Fruit fly (Drosophila melanogaster) whole organism, pupa: ENCODE results near the gene twf.

Experiments
- CG10348 ChIP-seq: fragments of 200-800 bp; sonication (Bioruptor generic); IDR thresholded peaks from 2 replicates; pipeline ENCODE4 v1.3.6; 2022; ENCODE audit warnings: missing biosample characterization, missing genetic modification characterization
- CG12605 ChIP-seq: fragments of 200-800 bp; sonication (Bioruptor generic); IDR thresholded peaks from 2 replicates; pipeline ENCODE4 v1.3.6; 2022; ENCODE audit warnings: missing biosample characterization, missing genetic modification characterization
- CG13204 ChIP-seq: fragments of 200-800 bp; sonication (Bioruptor generic); optimal IDR thresholded peaks from 2 replicates; lab custom pipeline; 2018; ENCODE audit warnings: missing biosample characterization, mild to moderate bottlenecking, missing genetic modification characterization, moderate library complexity
- CG14655 ChIP-seq: fragments of 200-800 bp; sonication (Bioruptor generic); optimal IDR thresholded peaks from 3 replicates; lab custom pipeline; 2017; ENCODE audit warnings: mild to moderate bottlenecking, missing biosample characterization, missing genetic modification reagents, missing genetic modification characterization
- CG15710 ChIP-seq: fragments of 200-800 bp; sonication (Bioruptor generic); optimal IDR thresholded peaks from 2 replicates; lab custom pipeline; 2018; ENCODE audit warnings: missing biosample characterization, mild to moderate bottlenecking, missing genetic modification characterization, moderate library complexity
- CG17806 ChIP-seq: fragments of 200-800 bp; sonication (Bioruptor generic); optimal IDR thresholded peaks from 2 replicates; lab custom pipeline; 2018; ENCODE audit warnings: missing biosample characterization, mild to moderate bottlenecking, missing genetic modification characterization, moderate library complexity
- CG32121 ChIP-seq: fragments of 200-800 bp; sonication (Bioruptor generic); IDR thresholded peaks from 2 replicates; pipeline ENCODE4 v1.3.6; 2022; ENCODE audit warnings: missing biosample characterization, missing genetic modification characterization
- CG34367 ChIP-seq: fragments of 200-800 bp; sonication (Bioruptor generic); optimal IDR thresholded peaks from 2 replicates; lab custom pipeline; 2018; ENCODE audit warnings: missing biosample characterization, mild to moderate bottlenecking, missing genetic modification characterization
- CG4496 ChIP-seq: fragments of 200-800 bp; sonication (Bioruptor generic); IDR thresholded peaks from 3 replicates; pipeline ENCODE4 v1.3.6; 2022; ENCODE audit warnings: missing biosample characterization, missing genetic modification characterization
- CG8159 ChIP-seq: fragments of 200-800 bp; sonication (Bioruptor generic); optimal IDR thresholded peaks from 3 replicates; lab custom pipeline; 2018; ENCODE audit warnings: missing biosample characterization, mild to moderate bottlenecking, missing genetic modification characterization, moderate library complexity
- CG8301 ChIP-seq: fragments of 200-800 bp; sonication (Bioruptor generic); optimal IDR thresholded peaks from 2 replicates; lab custom pipeline; 2018; ENCODE audit warnings: missing biosample characterization, mild to moderate bottlenecking, missing genetic modification characterization
- CG9948 ChIP-seq: fragments of 200-800 bp; sonication (Bioruptor generic); optimal IDR thresholded peaks from 2 replicates; lab custom pipeline; 2018; ENCODE audit warnings: missing biosample characterization, mild to moderate bottlenecking, missing genetic modification characterization, moderate library complexity
- D1 ChIP-seq: fragments of 200-800 bp; sonication (Bioruptor generic); optimal IDR thresholded peaks from 2 replicates; lab custom pipeline; 2018; ENCODE audit warnings: missing biosample characterization, mild to moderate bottlenecking, missing genetic modification characterization, moderate library complexity
- EcR ChIP-seq: fragments of 200-800 bp; sonication (Bioruptor generic); optimal IDR thresholded peaks from 3 replicates; lab custom pipeline; 2019; ENCODE audit warnings: missing biosample characterization, missing genetic modification characterization, mild to moderate bottlenecking, moderate library complexity, missing genetic modification reagents
- Ets98B ChIP-seq: fragments of 200-800 bp; sonication (Bioruptor generic); IDR thresholded peaks from 2 replicates; pipeline ENCODE4 v1.3.6; 2022; ENCODE audit warnings: missing biosample characterization, missing genetic modification characterization
- Pif1A ChIP-seq: fragments of 200-800 bp; sonication (Bioruptor generic); optimal IDR thresholded peaks from 3 replicates; lab custom pipeline; 2016; ENCODE audit warnings: missing biosample characterization, missing genetic modification characterization
- Pif1B ChIP-seq: fragments of 200-800 bp; sonication (Bioruptor generic); optimal IDR thresholded peaks from 3 replicates; lab custom pipeline; 2016; ENCODE audit warnings: missing biosample characterization, missing genetic modification characterization
- Snoo ChIP-seq: fragments of 200-800 bp; sonication (Bioruptor generic); optimal IDR thresholded peaks from 3 replicates; lab custom pipeline; 2017; ENCODE audit warnings: missing biosample characterization, mild to moderate bottlenecking, missing genetic modification characterization, inconsistent platforms
- fd96Ca ChIP-seq: fragments of 200-800 bp; sonication (Bioruptor generic); IDR thresholded peaks from 3 replicates; pipeline ENCODE4 v1.3.6; 2022; ENCODE audit warnings: missing biosample characterization, missing genetic modification characterization
- rn ChIP-seq: fragments of 200-800 bp; sonication (Bioruptor generic); IDR thresholded peaks from 2 replicates; pipeline ENCODE4 v1.3.6; 2022; ENCODE audit warnings: missing biosample characterization, missing genetic modification characterization

The twf gene

DNA sequence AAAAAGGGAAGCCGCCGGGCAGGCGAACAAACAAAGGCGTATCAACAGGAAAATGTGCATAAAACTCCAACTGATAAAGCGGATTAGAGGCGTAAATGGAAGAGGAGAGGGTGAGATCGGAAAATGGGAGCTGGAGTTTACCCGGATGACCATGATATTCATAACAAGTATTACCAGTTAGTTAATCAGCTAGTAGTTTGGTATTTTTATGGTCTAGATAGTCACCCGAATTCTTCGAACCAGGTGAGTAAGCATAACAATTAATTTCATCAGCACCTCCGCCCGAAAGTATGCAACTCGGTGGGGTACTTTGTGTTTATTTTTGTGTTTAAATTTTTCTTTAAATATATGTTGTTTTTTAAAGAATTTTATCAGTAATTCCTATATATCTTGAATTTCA lies 26.5 kb upstream of the twf start:
- TF ChIP-seq Pif1A (GFP tag; lab: Kevin White, UChicago) (no peak), CG8159 (no peak), CG14655 (GFP tag; lab: Kevin White, UChicago) (no peak), rn (no peak), Snoo (tag; lab: Kevin White, UChicago) (no peak)
- TF ChIP-seq, all 21 proteins: peak for 0

dm6 chr3R:14096792-14097191 lies 25.7 kb upstream of the twf start, which contains the start of gene CCHa1:
Gene CCHa1, minus strand, starts transcription at chr3R:14096835.
- TF ChIP-seq CG12605 (GFP tag; lab: Robert Waterston, UW) (0 out of 2 replicates have a peak, but pooled peaks have one; percentile 19), CG32121 (GFP tag; lab: Robert Waterston, UW) (no peak)

DNA sequence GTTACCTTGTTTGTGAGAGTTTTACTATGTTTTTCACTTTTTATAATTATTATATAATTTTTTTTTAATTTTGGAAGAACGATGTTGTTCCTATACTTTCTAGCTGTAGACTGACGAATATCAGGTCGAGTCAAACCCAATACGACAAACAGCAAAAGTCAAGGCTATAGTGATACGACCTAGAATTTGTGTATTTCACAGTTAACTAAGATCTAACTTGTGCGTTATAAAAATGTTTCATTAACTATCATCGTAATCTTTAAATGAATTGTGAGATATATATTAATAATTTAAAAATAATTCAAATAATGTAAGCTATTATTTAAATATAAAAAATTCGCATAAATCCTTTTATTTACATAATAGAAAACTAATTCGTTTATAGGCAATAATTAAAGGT lies 24.5 kb upstream of the twf start, which contains the start of gene CG9920:
Gene CG9920 (minus strand): TSS at position 101 of the 400 bp plus-strand sequence.
- TF ChIP-seq CG10348 (GFP tag; lab: Robert Waterston, UW) = no peak
- TF ChIP-seq Snoo (tag; lab: Kevin White, UChicago) = no peak
- TF ChIP-seq CG13204 (GFP tag; lab: Kevin White, UChicago) = no peak
- TF ChIP-seq CG17806 (tag; lab: Kevin White, UChicago) = no peak
- no peak for TF ChIP-seq CG9948
- no peak for TF ChIP-seq CG12605 (GFP tag; lab: Robert Waterston, UW)
- TF ChIP-seq Ets98B = no peak
- no peak for TF ChIP-seq CG8301 (tag; lab: Kevin White, UChicago)
- no peak for TF ChIP-seq rn
- no peak for TF ChIP-seq CG8159

DNA sequence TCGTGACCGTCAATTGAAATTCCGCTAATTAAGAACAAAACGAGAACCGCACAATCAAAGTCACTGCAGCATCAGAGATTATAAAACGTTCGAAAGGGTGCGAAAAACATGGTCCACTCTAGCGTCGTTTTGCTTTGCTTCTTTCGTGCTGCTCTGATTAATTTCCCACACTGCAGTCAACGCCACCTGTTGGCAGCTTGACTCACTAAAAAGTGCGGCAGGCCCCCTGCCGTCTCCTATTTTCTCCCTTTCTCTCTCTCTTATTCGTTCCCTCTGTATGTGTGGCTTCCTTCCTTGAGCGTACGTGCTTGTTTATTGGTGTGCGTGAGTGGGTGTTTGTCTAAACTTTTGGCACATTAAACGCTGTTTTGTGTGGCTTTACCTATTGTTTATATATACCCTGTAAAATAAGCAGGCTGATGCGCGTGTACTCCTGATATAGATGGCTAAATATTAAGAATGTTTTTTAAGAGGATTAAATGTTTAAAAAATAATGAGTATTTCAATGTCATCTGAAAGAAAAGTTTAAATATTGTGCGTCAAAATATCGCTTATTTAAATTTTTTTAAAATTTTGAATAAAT lies 23.8 kb upstream of the twf start:
- no peak for TF ChIP-seq CG34367 (tag; lab: Kevin White, UChicago)
- no peak for TF ChIP-seq CG8301 (tag; lab: Kevin White, UChicago)
- TF ChIP-seq CG15710 (tag; lab: Kevin White, UChicago) = no peak
- TF ChIP-seq Pif1A (GFP tag; lab: Kevin White, UChicago) = no peak
- no peak for TF ChIP-seq EcR
- TF ChIP-seq CG12605 (GFP tag; lab: Robert Waterston, UW) = no peak
- TF ChIP-seq CG9948 = no peak
- peak; percentile 60 for TF ChIP-seq CG4496 (GFP tag; lab: Robert Waterston, UW)
- TF ChIP-seq Snoo (tag; lab: Kevin White, UChicago) = no peak
- TF ChIP-seq Ets98B = 0 out of 2 replicates have a peak, but pooled peaks have one; percentile 18
- no peak for TF ChIP-seq D1 (tag; lab: Kevin White, UChicago)
- 0 out of 2 replicates have a peak, but pooled peaks have one; percentile 27 for TF ChIP-seq CG32121 (GFP tag; lab: Robert Waterston, UW)
- peak; percentile 82 for TF ChIP-seq CG8159

DNA sequence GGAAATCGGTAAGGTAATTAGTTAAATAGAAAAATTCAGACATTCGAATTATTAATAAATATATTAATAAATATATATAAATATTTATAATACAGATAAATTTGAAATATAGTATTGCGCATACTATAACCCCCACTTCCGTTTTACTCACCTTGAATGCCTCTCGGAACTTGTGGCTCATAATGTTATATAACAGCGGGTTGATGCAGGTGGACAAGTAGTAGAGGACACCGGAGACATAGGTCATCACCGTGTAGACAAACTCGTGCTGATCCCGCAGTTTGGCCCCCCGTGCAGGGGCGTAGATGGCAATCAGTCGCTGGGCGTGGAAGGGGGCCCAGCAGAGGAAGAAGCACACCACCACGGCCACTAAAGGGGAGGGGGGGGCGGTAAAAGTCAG lies 21.5 kb upstream of the twf start:
- TF ChIP-seq fd96Ca (GFP tag; lab: Robert Waterston, UW) = no peak
- TF ChIP-seq CG4496 (GFP tag; lab: Robert Waterston, UW) = no peak
- no peak for TF ChIP-seq Pif1B (GFP tag; lab: Kevin White, UChicago)
- no peak for TF ChIP-seq Snoo (tag; lab: Kevin White, UChicago)
- TF ChIP-seq CG32121 (GFP tag; lab: Robert Waterston, UW) = no peak
- no peak for TF ChIP-seq CG8301 (tag; lab: Kevin White, UChicago)
- TF ChIP-seq Pif1A (GFP tag; lab: Kevin White, UChicago) = no peak
- no peak for TF ChIP-seq CG9948
- no peak for TF ChIP-seq D1 (tag; lab: Kevin White, UChicago)
- no peak for TF ChIP-seq CG12605 (GFP tag; lab: Robert Waterston, UW)
- no peak for TF ChIP-seq CG15710 (tag; lab: Kevin White, UChicago)
- no peak for TF ChIP-seq EcR

- TF ChIP-seq fd96Ca (GFP tag; lab: Robert Waterston, UW) = no peak
- TF ChIP-seq EcR = no peak
- no peak for TF ChIP-seq CG9948
- TF ChIP-seq CG32121 (GFP tag; lab: Robert Waterston, UW) = no peak
- no peak for TF ChIP-seq CG13204 (GFP tag; lab: Kevin White, UChicago)
- no peak for TF ChIP-seq CG4496 (GFP tag; lab: Robert Waterston, UW)
- TF ChIP-seq Pif1B (GFP tag; lab: Kevin White, UChicago) = no peak
- TF ChIP-seq CG12605 (GFP tag; lab: Robert Waterston, UW) = no peak
- TF ChIP-seq Snoo (tag; lab: Kevin White, UChicago) = no peak
- TF ChIP-seq CG8159 = no peak
- no peak for TF ChIP-seq CG10348 (GFP tag; lab: Robert Waterston, UW)
- no peak for TF ChIP-seq CG8301 (tag; lab: Kevin White, UChicago)
These were observed 19.4 kb upstream of the twf start, which contains the start of gene PK1-R for dm6 chr3R:14103022-14103421. Gene PK1-R, minus strand, starts transcription at chr3R:14103122.

DNA sequence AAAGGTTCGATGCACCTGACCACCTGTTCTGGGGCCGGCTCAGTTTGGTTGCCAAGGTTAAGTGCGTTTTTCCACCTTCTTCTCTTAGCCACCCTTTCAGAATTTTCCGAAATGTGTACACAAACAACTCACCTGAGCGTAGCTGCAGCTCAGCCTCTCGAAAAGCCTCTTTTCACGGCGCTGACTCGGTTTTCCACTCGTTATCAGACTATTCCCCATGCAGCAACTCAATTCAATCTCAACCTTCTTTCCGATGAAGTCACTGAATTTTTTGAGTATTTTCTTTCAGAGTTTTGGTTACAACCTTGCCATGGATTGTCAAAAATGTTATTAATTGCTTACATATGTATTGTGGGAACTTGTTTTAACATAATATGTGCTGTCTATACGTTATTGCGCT lies 14.9 kb upstream of the twf start:
- TF ChIP-seq CG8301 (tag; lab: Kevin White, UChicago) (no peak), Pif1A (GFP tag; lab: Kevin White, UChicago) (no peak), CG10348 (GFP tag; lab: Robert Waterston, UW) (no peak), CG32121 (GFP tag; lab: Robert Waterston, UW) (no peak)
